Worm (Caenorhabditis elegans): ENCODE measurements around the gene hif-1.

DNA sequence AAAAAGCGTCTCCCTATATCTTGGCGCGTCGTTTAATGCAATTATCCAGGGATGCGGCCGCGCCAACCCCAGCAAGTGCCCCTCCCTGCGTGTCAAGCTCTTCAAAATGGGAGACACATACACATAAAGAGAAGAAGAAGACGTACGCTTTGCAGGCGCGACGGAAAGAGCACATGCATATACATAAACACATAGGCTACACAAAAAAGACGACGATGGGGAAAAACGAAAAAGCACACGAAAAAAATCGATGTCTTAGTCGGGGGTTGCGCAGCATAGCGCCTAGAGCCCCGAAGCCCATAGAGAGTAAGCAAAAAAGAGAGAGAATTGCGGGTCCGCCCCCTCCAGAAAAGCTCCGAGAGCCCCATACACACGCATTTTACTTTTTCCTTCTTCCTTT is 8.9 kb downstream of the hif-1 start, which contains the start of gene tpan-1:
- peak; percentile 97 for TF ChIP-seq unc-42 (tag; optimal IDR thresholded peaks at IDR 0.05)
- no peak for TF ChIP-seq lin-11 (tag; optimal IDR thresholded peaks at IDR 0.05)
- peak; percentile 8 for TF ChIP-seq sox-4 (tag; optimal IDR thresholded peaks at IDR 0.05)
- TF ChIP-seq F13H6.1 (tag; optimal IDR thresholded peaks at IDR 0.05) = no peak
- no peak for TF ChIP-seq elt-2 (tag; optimal IDR thresholded peaks at IDR 0.05)
- TF ChIP-seq pha-4 (tag; optimal IDR thresholded peaks at IDR 0.05) = no peak
- TF ChIP-seq ceh-2 (tag; optimal IDR thresholded peaks at IDR 0.05) = no peak

All from whole organism, late embryonic.